Worm (Caenorhabditis elegans): Measurements from ENCODE around the gene smrc-1.

Gene smrc-1

ce11 chrIII:6368524-6368923 is 22.2 kb upstream of the smrc-1 start:
- TF ChIP-seq drap-1 (GFP tag; optimal IDR thresholded peaks at IDR 0.05) (no peak), unc-39 (tag; optimal IDR thresholded peaks at IDR 0.05) (no peak), lin-32 (GFP tag; optimal IDR thresholded peaks at IDR 0.05) (no peak), nhr-12 (tag; optimal IDR thresholded peaks at IDR 0.05) (no peak), bed-3 (GFP tag; optimal IDR thresholded peaks at IDR 0.05) (no peak)

- TF ChIP-seq M03D4.4 (tag; optimal IDR thresholded peaks at IDR 0.05): no peak
- TF ChIP-seq nhr-28 (tag; optimal IDR thresholded peaks at IDR 0.05): no peak
- no peak for TF ChIP-seq tbx-8 (GFP tag; optimal IDR thresholded peaks at IDR 0.05)
- TF ChIP-seq flh-1 (GFP tag; optimal IDR thresholded peaks at IDR 0.05): no peak
- no peak for TF ChIP-seq pha-4 (tag; optimal IDR thresholded peaks at IDR 0.05)
- no peak for TF ChIP-seq ceh-43 (GFP tag; optimal IDR thresholded peaks at IDR 0.05)
- no peak for TF ChIP-seq ztf-11 (tag; optimal IDR thresholded peaks at IDR 0.05)
- TF ChIP-seq elt-3 (tag; optimal IDR thresholded peaks at IDR 0.05): no peak
- no peak for TF ChIP-seq cnd-1 (tag; optimal IDR thresholded peaks at IDR 0.05)
- no peak for TF ChIP-seq blmp-1 (tag; optimal IDR thresholded peaks at IDR 0.05)
- no peak for TF ChIP-seq mab-5 (tag; optimal IDR thresholded peaks at IDR 0.05)
- TF ChIP-seq lsy-2 (tag; optimal IDR thresholded peaks at IDR 0.05): no peak
- no peak for TF ChIP-seq mep-1 (tag; optimal IDR thresholded peaks at IDR 0.05)
- no peak for TF ChIP-seq ham-2 (GFP tag; optimal IDR thresholded peaks at IDR 0.05)
- TF ChIP-seq nhr-2 (tag; optimal IDR thresholded peaks at IDR 0.05): no peak
- no peak for TF ChIP-seq hlh-1 (tag; optimal IDR thresholded peaks at IDR 0.05)
These were observed 16.8 kb upstream of the smrc-1 start for ce11 chrIII:6373850-6374474.

ce11 chrIII:6374947-6375415 is 15.8 kb upstream of the smrc-1 start, which contains the start of the genes rps-13 and nfx-1:
TSS of gene rps-13 (minus strand) at chrIII:6374997.
TSS of gene nfx-1 (plus strand) at chrIII:6375379.
- TF ChIP-seq ham-2 (GFP tag; optimal IDR thresholded peaks at IDR 0.05) (peak; percentile 34), mls-2 (tag; optimal IDR thresholded peaks at IDR 0.05) (peak; percentile 20), elt-3 (tag; optimal IDR thresholded peaks at IDR 0.05) (no peak), lin-13 (tag; optimal IDR thresholded peaks at IDR 0.05) (peak; percentile 68), M03D4.4 (tag; optimal IDR thresholded peaks at IDR 0.05) (no peak), blmp-1 (tag; optimal IDR thresholded peaks at IDR 0.05) (no peak), lsy-2 (tag; optimal IDR thresholded peaks at IDR 0.05) (peak; percentile 98), hlh-1 (tag; optimal IDR thresholded peaks at IDR 0.05) (peak; percentile 65), nhr-237 (tag; optimal IDR thresholded peaks at IDR 0.05) (peak; percentile 59), unc-120 (tag; optimal IDR thresholded peaks at IDR 0.05; ENCODE audit: poor library complexity, severe bottlenecking) (peak; percentile 72), ceh-39 (tag; optimal IDR thresholded peaks at IDR 0.05) (peak; percentile 30), snpc-4 (tag; optimal IDR thresholded peaks at IDR 0.05) (no peak), drap-1 (GFP tag; optimal IDR thresholded peaks at IDR 0.05) (peak; percentile 2), mep-1 (tag; optimal IDR thresholded peaks at IDR 0.05) (peak; percentile 93), nhr-2 (tag; optimal IDR thresholded peaks at IDR 0.05) (peak; percentile 56), pha-4 (tag; optimal IDR thresholded peaks at IDR 0.05) (peak; percentile 88), nhr-28 (tag; optimal IDR thresholded peaks at IDR 0.05) (no peak), mab-5 (tag; optimal IDR thresholded peaks at IDR 0.05) (no peak), nhr-12 (tag; optimal IDR thresholded peaks at IDR 0.05) (no peak)

ce11 chrIII:6379129-6379528 is 11.6 kb upstream of the smrc-1 start, which contains the start of gene C16A3.6:
TSS of gene C16A3.6 (plus strand) at chrIII:6379212.
- TF ChIP-seq cnd-1 (tag; optimal IDR thresholded peaks at IDR 0.05) (no peak), nhr-237 (tag; optimal IDR thresholded peaks at IDR 0.05) (no peak), lsy-2 (tag; optimal IDR thresholded peaks at IDR 0.05) (peak; percentile 37), unc-120 (tag; optimal IDR thresholded peaks at IDR 0.05; ENCODE audit: poor library complexity, severe bottlenecking) (peak; percentile 40), sptf-1 (tag; optimal IDR thresholded peaks at IDR 0.05) (peak; percentile 28)

ce11 chrIII:6380472-6380871 is 10.3 kb upstream of the smrc-1 start, which contains the start of gene C16A3.5:
TSS of gene C16A3.5 (plus strand) at chrIII:6380772.
- TF ChIP-seq tbx-8 (GFP tag; optimal IDR thresholded peaks at IDR 0.05) (no peak), nhr-12 (tag; optimal IDR thresholded peaks at IDR 0.05) (no peak)
